Fruit fly (Drosophila melanogaster) whole organism, embryonic: Measurements from ENCODE around the gene Lcp65Ae.

ENCODE experiments used
- Aef1 ChIP-seq: fragments of 200-800 bp; sonication (Bioruptor generic); IDR thresholded peaks from 3 replicates; pipeline ENCODE4 v1.3.6; 2022; ENCODE audit warnings: missing biosample characterization, missing genetic modification characterization
- Atf3 ChIP-seq: fragments of 200-800 bp; sonication (Bioruptor generic); optimal IDR thresholded peaks from 3 replicates; lab custom pipeline; 2016; ENCODE audit warnings: missing biosample characterization, missing genetic modification characterization
- Atf6 ChIP-seq: fragments of 200-800 bp; sonication (Bioruptor generic); IDR thresholded peaks from 2 replicates; pipeline ENCODE4 v1.3.6; 2022; ENCODE audit warnings: missing biosample characterization, missing genetic modification characterization
- B-H2 ChIP-seq: fragments of 200-800 bp; sonication (Bioruptor generic); optimal IDR thresholded peaks from 2 replicates; lab custom pipeline; 2018; ENCODE audit warnings: missing biosample characterization, mild to moderate bottlenecking, missing genetic modification characterization
- Bdp1 ChIP-seq: fragments of 200-800 bp; sonication (Bioruptor generic); optimal IDR thresholded peaks from 3 replicates; lab custom pipeline; 2016; ENCODE audit warnings: missing biosample characterization, missing genetic modification characterization
- CG10147 ChIP-seq: fragments of 200-800 bp; sonication (Bioruptor generic); optimal IDR thresholded peaks from 2 replicates; lab custom pipeline; 2019; ENCODE audit warnings: missing biosample characterization, mild to moderate bottlenecking, missing genetic modification characterization, moderate library complexity
- CG10209 ChIP-seq: fragments of 200-800 bp; sonication (Bioruptor generic); optimal IDR thresholded peaks from 3 replicates; lab custom pipeline; 2017; ENCODE audit warnings: missing biosample characterization, mild to moderate bottlenecking, missing genetic modification characterization, missing genetic modification reagents
- CG1024 ChIP-seq: fragments of 200-800 bp; sonication (Bioruptor generic); IDR thresholded peaks from 2 replicates; pipeline ENCODE4 v1.3.6; 2022; ENCODE audit warnings: missing biosample characterization, missing genetic modification characterization
- CG11093 ChIP-seq: fragments of 200-800 bp; sonication (Bioruptor generic); IDR thresholded peaks from 3 replicates; pipeline ENCODE4 v1.3.6; 2022; ENCODE audit warnings: missing biosample characterization, missing genetic modification characterization
- CG12942 ChIP-seq: fragments of 200-800 bp; sonication (Bioruptor generic); optimal IDR thresholded peaks from 3 replicates; lab custom pipeline; 2016; ENCODE audit warnings: missing biosample characterization, missing genetic modification characterization
- CG14014 ChIP-seq: fragments of 200-800 bp; sonication (Bioruptor generic); IDR thresholded peaks from 2 replicates; pipeline ENCODE4 v1.3.6; 2022; ENCODE audit warnings: missing biosample characterization, missing genetic modification characterization
- CG14441 ChIP-seq: fragments of 200-800 bp; sonication (Bioruptor generic); IDR thresholded peaks from 2 replicates; pipeline ENCODE4 v1.3.6; 2022; ENCODE audit warnings: missing biosample characterization, missing genetic modification characterization
- CG15514 ChIP-seq: fragments of 200-800 bp; sonication (Bioruptor generic); optimal IDR thresholded peaks from 3 replicates; lab custom pipeline; 2017; ENCODE audit warnings: missing biosample characterization, missing genetic modification characterization, mild to moderate bottlenecking, moderate library complexity, missing genetic modification reagents
- CG15601 ChIP-seq: fragments of 200-800 bp; sonication (Bioruptor generic); optimal IDR thresholded peaks from 3 replicates; lab custom pipeline; 2019; ENCODE audit warnings: missing biosample characterization, mild to moderate bottlenecking, missing genetic modification characterization, moderate library complexity
- CG1602 ChIP-seq: fragments of 200-800 bp; sonication (Bioruptor generic); optimal IDR thresholded peaks from 3 replicates; lab custom pipeline; 2016; ENCODE audit warnings: missing biosample characterization, missing genetic modification characterization
- CG18599 ChIP-seq: fragments of 200-800 bp; sonication (Bioruptor generic); optimal IDR thresholded peaks from 3 replicates; lab custom pipeline; 2017; ENCODE audit warnings: missing biosample characterization, missing genetic modification characterization, mild to moderate bottlenecking, moderate library complexity, missing genetic modification reagents
- CG18764 ChIP-seq: fragments of 200-800 bp; sonication (Bioruptor generic); optimal IDR thresholded peaks from 3 replicates; lab custom pipeline; 2016; ENCODE audit warnings: missing biosample characterization, missing genetic modification characterization
- CG2120 ChIP-seq: fragments of 200-800 bp; sonication (Bioruptor generic); optimal IDR thresholded peaks from 3 replicates; lab custom pipeline; 2016; ENCODE audit warnings: missing biosample characterization, missing genetic modification characterization
- CG31441 ChIP-seq: fragments of 200-800 bp; sonication (Bioruptor generic); IDR thresholded peaks from 2 replicates; pipeline ENCODE4 v1.3.6; 2022; ENCODE audit warnings: missing biosample characterization, missing genetic modification characterization
- CG33213 ChIP-seq: fragments of 200-800 bp; sonication (Bioruptor generic); optimal IDR thresholded peaks from 3 replicates; lab custom pipeline; 2016; ENCODE audit warnings: missing biosample characterization, missing genetic modification characterization
- CG5245 ChIP-seq: fragments of 200-800 bp; sonication (Bioruptor generic); optimal IDR thresholded peaks from 3 replicates; lab custom pipeline; 2016; ENCODE audit warnings: missing biosample characterization, missing genetic modification characterization
- CG5953 ChIP-seq: fragments of 200-800 bp; sonication (Bioruptor generic); IDR thresholded peaks from 2 replicates; pipeline ENCODE4 v1.3.6; 2022; ENCODE audit warnings: missing biosample characterization, missing genetic modification characterization
- CG8089 ChIP-seq: fragments of 200-800 bp; sonication (Bioruptor generic); optimal IDR thresholded peaks from 3 replicates; lab custom pipeline; 2016; ENCODE audit warnings: missing biosample characterization, missing genetic modification characterization
- Camta ChIP-seq: fragments of 200-800 bp; sonication (Bioruptor generic); optimal IDR thresholded peaks from 2 replicates; lab custom pipeline; 2016; ENCODE audit warnings: missing biosample characterization, missing genetic modification characterization
- Deaf1 ChIP-seq: fragments of 200-800 bp; optimal IDR thresholded peaks from 3 replicates; lab custom pipeline; 2019; ENCODE audit warnings: missing biosample characterization, mild to moderate bottlenecking, missing genetic modification characterization, moderate library complexity
- Doc3 ChIP-seq: fragments of 200-800 bp; sonication (Bioruptor generic); IDR thresholded peaks from 3 replicates; pipeline ENCODE4 v1.3.6; 2022; ENCODE audit warnings: missing biosample characterization, missing genetic modification characterization; ENCODE audit not compliant: partially characterized antibody
- Dp ChIP-seq: fragments of 200-800 bp; sonication (Bioruptor generic); optimal IDR thresholded peaks from 2 replicates; lab custom pipeline; 2018; ENCODE audit warnings: missing biosample characterization, mild to moderate bottlenecking, missing genetic modification characterization, moderate library complexity
- Eip74EF ChIP-seq, 2 experiments: fragments of 200-800 bp in 1 of 2; fragments of >200 bp in 1 of 2; sonication (Bioruptor generic) in 1 of 2; optimal IDR thresholded peaks; 2 replicates each; lab custom pipeline; 2017 to 2019; ENCODE audit warnings: missing biosample characterization in 2 of 2, missing genetic modification characterization in 2 of 2, mild to moderate bottlenecking in 1 of 2, moderate library complexity in 1 of 2
- Ets97D ChIP-seq: fragments of 200-800 bp; sonication (Bioruptor generic); optimal IDR thresholded peaks from 3 replicates; lab custom pipeline; 2016; ENCODE audit warnings: missing biosample characterization, missing genetic modification characterization
- Fer1 ChIP-seq: fragments of 200-800 bp; sonication (Bioruptor generic); optimal IDR thresholded peaks from 2 replicates; lab custom pipeline; 2017; ENCODE audit warnings: missing biosample characterization, mild to moderate bottlenecking, missing genetic modification characterization
- HLH54F ChIP-seq: fragments of 200-800 bp; sonication (Bioruptor generic); optimal IDR thresholded peaks from 3 replicates; lab custom pipeline; 2016; ENCODE audit warnings: missing biosample characterization, missing genetic modification characterization
- Hr39 ChIP-seq: fragments of >200 bp; optimal IDR thresholded peaks from 2 replicates; lab custom pipeline; 2017
- NFAT ChIP-seq: fragments of 200-800 bp; sonication (Bioruptor generic); IDR thresholded peaks from 2 replicates; pipeline ENCODE4 v1.3.6; 2022; ENCODE audit warnings: missing biosample characterization, missing genetic modification characterization
- NfI ChIP-seq: fragments of 200-800 bp; sonication (Bioruptor generic); optimal IDR thresholded peaks from 3 replicates; lab custom pipeline; 2018; ENCODE audit warnings: missing biosample characterization, mild to moderate bottlenecking, missing genetic modification characterization, moderate library complexity
- Spps ChIP-seq: fragments of 200-800 bp; sonication (Bioruptor generic); optimal IDR thresholded peaks from 2 replicates; lab custom pipeline; 2018; ENCODE audit warnings: missing biosample characterization, mild to moderate bottlenecking, missing genetic modification characterization
- Taf1 ChIP-seq: fragments of 200-800 bp; sonication (Bioruptor generic); IDR thresholded peaks from 2 replicates; pipeline ENCODE4 v1.3.6; 2022; ENCODE audit warnings: missing biosample characterization, missing genetic modification characterization
- Vsx1 ChIP-seq: fragments of 200-800 bp; sonication (Bioruptor generic); optimal IDR thresholded peaks from 2 replicates; lab custom pipeline; 2017; ENCODE audit warnings: missing biosample characterization, mild to moderate bottlenecking, missing genetic modification characterization, missing genetic modification reagents
- YL-1 ChIP-seq: fragments of 200-800 bp; sonication (Bioruptor generic); optimal IDR thresholded peaks from 3 replicates; lab custom pipeline; 2017; ENCODE audit warnings: missing biosample characterization, mild to moderate bottlenecking, missing genetic modification characterization
- bab2 ChIP-seq: fragments of 200-800 bp; sonication (Bioruptor generic); optimal IDR thresholded peaks from 2 replicates; lab custom pipeline; 2016; ENCODE audit warnings: missing biosample characterization, missing genetic modification characterization
- chif ChIP-seq, 2 experiments: fragments of 200-800 bp; sonication (Bioruptor generic); optimal IDR thresholded peaks; 3 replicates each; lab custom pipeline; 2016; ENCODE audit warnings: missing biosample characterization in 2 of 2, missing genetic modification characterization in 2 of 2
- crp ChIP-seq, 2 experiments: fragments of 200-800 bp; sonication (Bioruptor generic); optimal IDR thresholded peaks; 2 replicates in 1 of 2; 3 replicates in 1 of 2; lab custom pipeline; 2017; ENCODE audit warnings: missing biosample characterization in 2 of 2, missing genetic modification characterization in 2 of 2, mild to moderate bottlenecking in 1 of 2, moderate library complexity in 1 of 2
- dati ChIP-seq: fragments of 200-800 bp; sonication (Bioruptor generic); IDR thresholded peaks from 2 replicates; pipeline ENCODE4 v1.3.6; 2022; ENCODE audit warnings: missing biosample characterization, missing genetic modification characterization
- dimm ChIP-seq: fragments of 200-800 bp; sonication (Bioruptor generic); IDR thresholded peaks from 2 replicates; pipeline ENCODE4 v1.3.6; 2022; ENCODE audit warnings: missing biosample characterization, missing genetic modification characterization
- gro ChIP-seq: fragments of 200-800 bp; sonication (Bioruptor generic); optimal IDR thresholded peaks from 2 replicates; lab custom pipeline; 2016; ENCODE audit warnings: missing biosample characterization, missing genetic modification characterization
- pros ChIP-seq: fragments of 200-800 bp; sonication (Bioruptor generic); optimal IDR thresholded peaks from 3 replicates; lab custom pipeline; 2019; ENCODE audit warnings: missing biosample characterization, mild to moderate bottlenecking, missing genetic modification characterization, moderate library complexity
- pum ChIP-seq: fragments of 200-800 bp; sonication (Bioruptor generic); optimal IDR thresholded peaks from 2 replicates; lab custom pipeline; 2016; ENCODE audit warnings: missing biosample characterization, missing genetic modification characterization
- tap ChIP-seq: fragments of 200-800 bp; optimal IDR thresholded peaks from 3 replicates; lab custom pipeline; 2019; ENCODE audit warnings: missing biosample characterization, mild to moderate bottlenecking, missing genetic modification characterization, moderate library complexity
- tio ChIP-seq: fragments of 200-800 bp; sonication (Bioruptor generic); optimal IDR thresholded peaks from 2 replicates; lab custom pipeline; 2017; ENCODE audit warnings: missing biosample characterization, missing genetic modification characterization, inconsistent platforms
- wek ChIP-seq: fragments of 200-800 bp; sonication (Bioruptor generic); optimal IDR thresholded peaks from 3 replicates; lab custom pipeline; 2018; ENCODE audit warnings: missing biosample characterization, mild to moderate bottlenecking, missing genetic modification characterization, moderate library complexity
- zen ChIP-seq: fragments of 200-800 bp; sonication (Bioruptor generic); optimal IDR thresholded peaks from 3 replicates; lab custom pipeline; 2018; ENCODE audit warnings: missing biosample characterization, mild to moderate bottlenecking, missing genetic modification characterization, moderate library complexity

Lcp65Ae gene

dm6 chr3L:6184884-6185438 lies 47.0 kb upstream of the Lcp65Ae start, which contains the start of the genes D19B and CG43293 (continued):
- TF ChIP-seq Dp (GFP tag; lab: Kevin White, UChicago) (peak; percentile 25), NfI (peak; percentile 91), wek (peak; percentile 52), Taf1 (GFP tag; lab: Robert Waterston, UW) (peak; percentile 82), CG15601 (peak; percentile 73), Fer1 (peak; percentile 87), CG14441 (peak; percentile 93), CG14014 (GFP tag; lab: Robert Waterston, UW) (peak; percentile 92), CG8089 (GFP tag; lab: Kevin White, UChicago) (peak; percentile 66), CG1602 (GFP tag; lab: Kevin White, UChicago) (peak; percentile 88), tio (GFP tag; lab: Kevin White, UChicago) (no peak), Atf6 (GFP tag; lab: Robert Waterston, UW) (peak; percentile 91), Ets97D (peak; percentile 74), Deaf1 (tag; lab: Kevin White, UChicago) (peak; percentile 62), dati (GFP tag; lab: Robert Waterston, UW) (peak; percentile 57; the same call in 1 of the 2 replicates), CG5953 (peak; percentile 87), bab2 (GFP tag; lab: Kevin White, UChicago) (peak; percentile 91), YL-1 (peak; percentile 95), gro (GFP tag; lab: Kevin White, UChicago) (peak; percentile 91), CG18599 (GFP tag; lab: Kevin White, UChicago) (peak; percentile 90), Bdp1 (GFP tag; lab: Kevin White, UChicago) (peak; percentile 52), zen (tag; lab: Kevin White, UChicago) (peak; percentile 77), CG12942 (GFP tag; lab: Kevin White, UChicago) (peak; percentile 91), CG5245 (GFP tag; lab: Kevin White, UChicago) (peak; percentile 84), CG2120 (peak; percentile 94), CG10147 (GFP tag; lab: Kevin White, UChicago) (peak; percentile 70), CG15514 (GFP tag; lab: Kevin White, UChicago) (peak; percentile 85), CG1024 (GFP tag; lab: Robert Waterston, UW) (peak; percentile 86), Hr39 (no peak), pros (GFP tag; lab: Kevin White, UChicago) (no peak), CG10209 (GFP tag; lab: Kevin White, UChicago) (peak; percentile 91), Atf3 (peak; percentile 77), CG33213 (GFP tag; lab: Kevin White, UChicago) (peak; percentile 81), tap (tag; lab: Kevin White, UChicago) (peak; percentile 75), Camta (GFP tag; lab: Kevin White, UChicago) (peak; percentile 83), CG11093 (peak; percentile 82; the same call in 2 of the 3 replicates), Doc3 (GFP tag; lab: Robert Waterston, UW) (no peak), B-H2 (GFP tag; lab: Kevin White, UChicago) (peak; percentile 87), crp (GFP tag; optimal IDR thresholded peaks at IDR 0.05; lab: Kevin White, UChicago) (peak in 1 of 2 experiments; percentile 38), dimm (peak; percentile 73), HLH54F (GFP tag; lab: Kevin White, UChicago) (peak; percentile 91), CG31441 (peak; percentile 79), NFAT (GFP tag; lab: Robert Waterston, UW) (peak; percentile 96), chif (GFP tag; optimal IDR thresholded peaks at IDR 0.05; lab: Kevin White, UChicago) (peak; percentile 80 to 87), CG18764 (GFP tag; lab: Kevin White, UChicago) (peak; percentile 85), Vsx1 (no peak), Spps (tag; lab: Kevin White, UChicago) (peak; percentile 74), Eip74EF (GFP tag; optimal IDR thresholded peaks at IDR 0.05; lab: Kevin White, UChicago) (no peak), Aef1 (GFP tag; lab: Robert Waterston, UW) (peak; percentile 88), pum (GFP tag; lab: Kevin White, UChicago) (peak; percentile 80)
